Worm (Caenorhabditis elegans) whole organism, dauer: ENCODE measurements around the gene arrd-14.

Experiments used
- unc-62 ChIP-seq: sonication (generic microtip); optimal IDR thresholded peaks from 2 replicates; lab custom pipeline; 2017; ENCODE audit warnings: missing biosample characterization, missing genetic modification reagents, missing genetic modification characterization

arrd-14 gene

DNA sequence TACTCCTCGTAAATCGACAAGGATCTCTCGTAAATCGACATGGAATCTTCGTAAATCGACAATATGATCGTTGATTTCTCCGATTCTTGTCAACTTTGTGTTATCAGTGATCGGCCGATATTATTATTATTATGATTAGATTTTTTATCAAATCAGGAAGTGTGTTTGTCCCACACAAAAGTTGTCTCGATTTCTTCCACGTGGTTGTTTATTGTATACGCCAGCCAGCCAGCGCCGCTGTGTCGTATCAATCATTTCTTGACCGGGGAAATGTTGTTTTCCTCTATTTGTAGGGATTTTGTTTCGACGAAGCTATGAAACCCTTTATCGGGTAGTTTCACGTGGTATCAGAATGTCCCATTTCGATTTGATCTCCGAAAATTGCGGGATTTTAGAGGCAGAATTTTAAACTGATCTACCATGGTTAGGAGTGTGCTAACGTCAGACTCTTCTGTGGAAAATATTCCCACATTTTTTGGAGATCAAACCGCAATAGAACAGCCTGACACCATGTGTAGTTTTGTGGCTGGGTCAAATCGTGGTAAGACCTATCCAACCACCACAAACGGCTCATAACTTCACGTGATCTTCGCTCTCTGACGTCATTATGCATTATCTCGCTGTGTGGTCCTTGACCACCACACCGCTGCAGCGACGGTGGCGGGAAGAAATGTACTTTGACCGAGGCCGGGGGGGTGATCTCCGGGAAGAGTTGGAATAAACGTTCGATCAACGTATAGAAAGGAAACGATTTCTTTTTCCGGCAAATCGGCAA, 14.2 kb upstream of the arrd-14 start:
- no peak for TF ChIP-seq unc-62

ce11 chrII:13739423-13739822, 12.7 kb upstream of the arrd-14 start:
- TF ChIP-seq unc-62: no peak

- no peak for TF ChIP-seq unc-62
Measured at ce11 chrII:13741449-13741848, 10.7 kb upstream of the arrd-14 start, which contains the start of gene mig-14. mig-14 (plus strand) TSS chrII:13741738.

DNA sequence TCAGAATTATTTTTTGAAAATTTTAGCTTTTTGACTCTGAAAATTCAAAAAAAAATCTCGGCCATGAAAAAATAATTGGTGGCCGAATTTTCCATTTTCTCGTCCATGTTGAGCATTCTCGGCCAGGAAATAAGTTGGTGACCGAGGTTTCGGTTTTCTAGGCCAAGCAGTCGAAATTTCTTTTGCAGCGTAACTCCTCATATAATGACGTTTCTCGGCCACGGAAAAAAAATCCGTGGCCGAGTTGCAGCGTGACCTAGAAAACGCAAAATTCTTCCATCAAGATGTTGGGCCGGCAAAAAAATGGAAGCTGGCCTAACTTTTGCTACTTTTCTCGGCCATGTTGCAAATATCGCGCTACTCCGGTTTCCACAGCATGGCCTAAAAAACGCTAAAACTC, 2.0 kb upstream of the arrd-14 start:
- TF ChIP-seq unc-62: no peak

ce11 chrII:13751030-13751429, 1.1 kb upstream of the arrd-14 start:
- no peak for TF ChIP-seq unc-62

ce11 chrII:13756232-13756631, 4.1 kb downstream of the arrd-14 start:
- TF ChIP-seq unc-62: no peak

DNA sequence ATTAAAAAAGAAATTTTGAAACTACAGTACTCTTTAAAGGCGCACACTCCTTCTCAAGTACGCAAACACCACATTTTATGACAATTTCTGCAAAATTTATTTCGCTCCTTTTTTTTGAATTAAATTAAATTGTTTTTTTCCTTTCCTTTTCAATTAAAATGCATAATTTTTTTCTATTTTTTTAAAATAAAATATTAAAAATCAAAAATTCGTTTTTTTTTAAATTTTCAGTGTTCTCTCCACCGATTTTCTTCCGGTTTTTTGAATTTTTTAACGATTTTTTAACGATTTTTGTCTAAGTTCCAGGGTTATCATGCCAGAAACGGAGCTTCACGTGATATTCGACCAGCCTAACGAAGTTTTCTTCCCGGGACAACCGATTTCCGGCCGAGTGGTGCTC, 6.0 kb downstream of the arrd-14 start, which contains the start of gene arrd-13:
TSS of gene arrd-13 (plus strand) at position 301 of the 400 bp plus-strand sequence.
- TF ChIP-seq unc-62: no peak

DNA sequence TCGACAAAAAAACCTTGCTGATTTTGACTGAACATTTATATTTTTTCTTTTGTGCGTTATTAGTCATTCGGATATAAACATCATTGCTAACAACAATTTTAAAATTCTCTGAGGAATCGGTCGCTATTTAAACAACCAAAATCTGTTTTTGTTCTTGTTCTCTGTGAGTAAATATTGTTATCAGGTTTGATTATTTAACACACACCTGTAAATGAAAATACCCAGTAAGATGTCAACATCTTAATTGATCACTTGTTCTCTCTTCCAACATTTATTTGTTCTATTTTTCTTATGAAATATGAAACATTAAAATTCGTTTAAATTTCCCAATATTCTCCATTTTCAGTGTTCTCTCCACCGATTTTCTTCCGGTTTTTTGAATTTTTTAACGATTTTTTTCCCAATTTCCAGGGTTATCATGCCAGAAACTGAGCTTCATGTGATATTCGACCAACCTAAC, 10.9 kb downstream of the arrd-14 start, which contains the start of gene arrd-11:
TSS of gene arrd-11 (plus strand) at position 410 of the 460 bp plus-strand sequence.
- no peak for TF ChIP-seq unc-62

ce11 chrII:13765952-13766351, 13.8 kb downstream of the arrd-14 start, which contains the start of gene arrd-12:
arrd-12 (plus strand) TSS chrII:13766252.
- TF ChIP-seq unc-62: no peak

DNA sequence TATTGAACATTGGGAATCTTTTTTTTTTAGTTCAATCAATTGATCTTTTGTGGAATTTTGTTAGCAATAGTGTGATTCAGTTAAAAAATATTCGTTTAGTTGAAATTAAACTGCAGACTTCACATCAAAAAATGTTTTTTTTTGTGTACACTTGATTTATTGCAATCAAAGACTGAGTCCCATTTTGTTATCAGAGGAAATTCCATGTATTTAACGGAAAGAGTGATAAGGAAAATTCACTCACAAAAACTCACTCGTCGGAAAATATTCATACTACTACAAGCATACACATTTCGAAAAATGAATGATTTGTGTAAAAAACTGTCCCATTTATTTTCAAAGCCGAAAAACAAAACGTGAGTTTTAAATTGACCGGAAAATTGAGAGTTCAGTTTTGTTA, 19.2 kb downstream of the arrd-14 start, which contains the start of gene C01B9.1:
TSS of gene C01B9.1 (plus strand) at position 241 of the 400 bp plus-strand sequence.
- no peak for TF ChIP-seq unc-62

ce11 chrII:13780792-13781248, 28.7 kb downstream of the arrd-14 start:
- no peak for TF ChIP-seq unc-62

- TF ChIP-seq unc-62: no peak
Measured at ce11 chrII:13783880-13784279, 31.8 kb downstream of the arrd-14 start, which contains the start of gene C01B9.4. C01B9.4 (minus strand) TSS chrII:13783980.

DNA sequence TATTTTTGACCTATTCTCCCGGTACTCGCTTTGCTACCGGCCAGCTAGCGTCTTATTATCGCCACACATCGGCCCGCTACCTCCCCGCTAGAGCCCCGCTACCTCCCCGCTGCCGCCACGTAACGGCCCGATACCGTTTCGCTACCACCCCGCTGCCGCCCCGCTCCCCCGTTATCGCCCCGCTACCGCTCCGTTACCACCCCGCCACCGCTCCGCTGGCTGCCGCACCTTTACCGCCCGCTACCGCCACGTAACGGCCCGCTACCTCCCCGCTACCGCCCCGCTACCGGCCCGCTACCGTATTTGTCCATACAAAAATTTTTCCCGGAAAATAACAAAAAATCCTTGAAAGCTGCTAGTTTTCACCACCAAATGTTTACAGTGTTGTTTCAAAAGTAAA, 33.5 kb downstream of the arrd-14 start:
- no peak for TF ChIP-seq unc-62

- no peak for TF ChIP-seq unc-62
Measured at ce11 chrII:13786899-13787298, 34.8 kb downstream of the arrd-14 start.

DNA sequence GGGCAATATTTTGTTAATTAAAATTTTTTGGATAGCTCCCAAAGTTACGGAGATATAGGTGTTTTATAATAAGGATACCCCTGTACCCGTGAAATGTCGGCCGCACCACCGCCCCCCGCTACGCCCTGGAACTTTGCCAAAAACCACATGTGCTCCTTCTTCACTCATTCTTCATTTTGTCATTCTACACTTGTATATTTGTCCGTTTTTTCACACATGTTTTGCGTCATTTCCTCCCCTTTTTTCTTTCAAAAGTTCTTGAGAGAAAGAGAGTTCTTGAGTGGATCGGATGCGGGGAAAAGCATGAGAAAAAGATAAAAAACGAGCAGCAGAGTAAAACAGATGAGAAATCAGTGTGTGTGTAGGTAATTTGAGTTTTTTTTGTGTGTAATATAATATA, 36.7 kb downstream of the arrd-14 start:
- TF ChIP-seq unc-62: no peak

ce11 chrII:13789714-13790113, 37.6 kb downstream of the arrd-14 start:
- TF ChIP-seq unc-62: no peak

- no peak for TF ChIP-seq unc-62
Measured at ce11 chrII:13791570-13792279, 39.6 kb downstream of the arrd-14 start, which contains the start of gene ZK131.11. ZK131.11 (plus strand) TSS chrII:13792229.
